Worm (Caenorhabditis elegans) whole organism, young adult: ENCODE measurements around the gene pals-20.

ENCODE experiments used
- B0261.1 ChIP-seq: sonication (generic microtip); optimal IDR thresholded peaks from 2 replicates; lab custom pipeline; 2016; ENCODE audit warnings: mild to moderate bottlenecking, missing genetic modification characterization, moderate library complexity, missing compliant biosample characterization
- C17E4.6 ChIP-seq: fragments of 200-800 bp; sonication (Bioruptor generic); IDR thresholded peaks from 2 replicates; pipeline ENCODE4 v1.3.6; 2022; ENCODE audit warnings: missing genetic modification reagents, missing genetic modification characterization, missing compliant biosample characterization
- F23B12.7 ChIP-seq: sonication (generic microtip); optimal IDR thresholded peaks from 2 replicates; lab custom pipeline; 2017; ENCODE audit warnings: missing genetic modification characterization, mild to moderate bottlenecking, missing compliant biosample characterization, antibody characterized with exemption, moderate library complexity; ENCODE audit not compliant: insufficient read depth
- F33H1.4 ChIP-seq: fragments of 200-800 bp; sonication (Bioruptor generic); IDR thresholded peaks from 2 replicates; pipeline ENCODE4 v1.3.6; 2022; ENCODE audit warnings: missing genetic modification reagents, missing genetic modification characterization, missing compliant biosample characterization
- F37B4.10 ChIP-seq: fragments of 200-800 bp; sonication (Bioruptor generic); IDR thresholded peaks from 2 replicates; pipeline ENCODE4 v1.3.6; 2022; ENCODE audit warnings: missing genetic modification characterization, missing compliant biosample characterization
- F39B2.1 ChIP-seq: fragments of 200-800 bp; sonication (Bioruptor generic); IDR thresholded peaks from 2 replicates; pipeline ENCODE4 v1.3.6; 2022; ENCODE audit warnings: missing genetic modification reagents, missing genetic modification characterization, missing compliant biosample characterization
- F49E8.2 ChIP-seq: sonication (generic microtip); optimal IDR thresholded peaks from 3 replicates; lab custom pipeline; 2017; ENCODE audit warnings: missing genetic modification characterization, mild to moderate bottlenecking, missing compliant biosample characterization, antibody characterized with exemption, moderate library complexity; ENCODE audit not compliant: insufficient read depth
- Y53F4B.3 ChIP-seq: fragments of 200-800 bp; sonication (Bioruptor generic); IDR thresholded peaks from 2 replicates; pipeline ENCODE4 v1.3.6; 2022; ENCODE audit warnings: missing genetic modification reagents, missing genetic modification characterization, missing compliant biosample characterization
- Y79H2A.3 ChIP-seq: fragments of 200-800 bp; sonication (Bioruptor generic); conservative IDR thresholded peaks from 2 replicates; pipeline ENCODE4 v1.3.6; 2022; ENCODE audit warnings: missing genetic modification reagents, missing genetic modification characterization, missing compliant biosample characterization
- akir-1 ChIP-seq: fragments of 200-800 bp; sonication (Bioruptor generic); optimal IDR thresholded peaks from 2 replicates; lab custom pipeline; 2018; ENCODE audit warnings: mild to moderate bottlenecking, missing genetic modification characterization, moderate library complexity, missing compliant biosample characterization
- aptf-3 ChIP-seq: fragments of 200-800 bp; sonication (Bioruptor generic); IDR thresholded peaks from 2 replicates; pipeline ENCODE4 v1.3.6; 2022; ENCODE audit warnings: missing genetic modification characterization, missing compliant biosample characterization
- ccch-3 ChIP-seq: fragments of 200-800 bp; sonication (Bioruptor generic); optimal IDR thresholded peaks from 2 replicates; lab custom pipeline; 2018; ENCODE audit warnings: mild to moderate bottlenecking, missing genetic modification characterization, missing compliant biosample characterization
- cebp-2 ChIP-seq: fragments of 200-800 bp; sonication (Bioruptor generic); IDR thresholded peaks from 2 replicates; pipeline ENCODE4 v1.3.6; 2022; ENCODE audit warnings: missing genetic modification characterization, missing compliant biosample characterization
- die-1 ChIP-seq: sonication (generic microtip); optimal IDR thresholded peaks from 2 replicates; lab custom pipeline; 2016; ENCODE audit warnings: missing genotype, mild to moderate bottlenecking, missing genetic modification characterization, missing compliant biosample characterization
- egl-18 ChIP-seq: fragments of 200-800 bp; sonication (Bioruptor generic); IDR thresholded peaks from 2 replicates; pipeline ENCODE4 v1.3.6; 2022; ENCODE audit warnings: missing genetic modification reagents, missing genetic modification characterization, missing compliant biosample characterization
- hmg-20 ChIP-seq: fragments of 200-800 bp; sonication (Bioruptor generic); IDR thresholded peaks from 2 replicates; pipeline ENCODE4 v1.3.6; 2022; ENCODE audit warnings: missing genetic modification reagents, missing genetic modification characterization, missing compliant biosample characterization
- lin-54 ChIP-seq: fragments of 200-800 bp; sonication (Bioruptor generic); optimal IDR thresholded peaks from 2 replicates; lab custom pipeline; 2018; ENCODE audit warnings: mild to moderate bottlenecking, missing genetic modification characterization, missing compliant biosample characterization
- madf-3 ChIP-seq: fragments of 200-800 bp; sonication (Bioruptor generic); IDR thresholded peaks from 2 replicates; pipeline ENCODE4 v1.3.6; 2022; ENCODE audit warnings: missing genetic modification reagents, missing genetic modification characterization, missing compliant biosample characterization
- madf-8 ChIP-seq: fragments of 200-800 bp; sonication (Bioruptor generic); conservative IDR thresholded peaks from 2 replicates; pipeline ENCODE4 v1.3.6; 2022; ENCODE audit warnings: missing genetic modification reagents, missing genetic modification characterization, missing compliant biosample characterization
- mcd-1 ChIP-seq: fragments of 200-800 bp; sonication (Bioruptor generic); IDR thresholded peaks from 2 replicates; pipeline ENCODE4 v1.3.6; 2022; ENCODE audit warnings: missing genetic modification reagents, missing genetic modification characterization, missing compliant biosample characterization
- mel-28 ChIP-seq: sonication (generic microtip); optimal IDR thresholded peaks from 2 replicates; lab custom pipeline; 2016; ENCODE audit warnings: borderline replicate concordance, mild to moderate bottlenecking, missing genetic modification characterization, missing compliant biosample characterization
- mes-4 ChIP-seq: sonication (generic microtip); optimal IDR thresholded peaks from 2 replicates; lab custom pipeline; 2016; ENCODE audit warnings: missing genotype, missing genetic modification characterization, missing compliant biosample characterization
- nhr-90 ChIP-seq: sonication (generic microtip); optimal IDR thresholded peaks from 2 replicates; lab custom pipeline; 2016; ENCODE audit warnings: missing genotype, mild to moderate bottlenecking, missing genetic modification characterization, missing compliant biosample characterization
- pbrm-1 ChIP-seq: fragments of 200-800 bp; sonication (Bioruptor generic); IDR thresholded peaks from 2 replicates; pipeline ENCODE4 v1.3.6; 2022; ENCODE audit warnings: missing genetic modification reagents, missing genetic modification characterization, missing compliant biosample characterization
- pha-4 ChIP-seq: fragments of 150-350 bp; sonication (generic microtip); optimal IDR thresholded peaks from 2 replicates; lab custom pipeline; 2014; ENCODE audit warnings: missing biosample characterization, missing genetic modification reagents, missing genetic modification characterization
- rcor-1 ChIP-seq: fragments of 200-800 bp; sonication (Bioruptor generic); IDR thresholded peaks from 2 replicates; pipeline ENCODE4 v1.3.6; 2022; ENCODE audit warnings: missing genetic modification reagents, missing genetic modification characterization, missing compliant biosample characterization
- snpc-1.1 ChIP-seq: sonication (generic microtip); optimal IDR thresholded peaks from 2 replicates; lab custom pipeline; 2017; ENCODE audit warnings: missing genetic modification characterization, mild to moderate bottlenecking, missing compliant biosample characterization, antibody characterized with exemption, moderate library complexity, missing genotype, missing genetic modification reagents; ENCODE audit not compliant: insufficient read depth
- somi-1 ChIP-seq: fragments of 200-800 bp; sonication (Bioruptor generic); optimal IDR thresholded peaks from 2 replicates; lab custom pipeline; 2018; ENCODE audit warnings: mild to moderate bottlenecking, missing genetic modification characterization, missing compliant biosample characterization
- tbx-9 ChIP-seq: sonication (generic microtip); optimal IDR thresholded peaks from 2 replicates; lab custom pipeline; 2016; ENCODE audit warnings: borderline replicate concordance, missing genetic modification characterization, inconsistent platforms, missing compliant biosample characterization
- unc-130 ChIP-seq: sonication (generic microtip); optimal IDR thresholded peaks from 2 replicates; lab custom pipeline; 2016; ENCODE audit warnings: missing genetic modification reagents, missing genetic modification characterization, missing compliant biosample characterization
- zfh-2 ChIP-seq: fragments of 200-800 bp; sonication (Bioruptor generic); conservative IDR thresholded peaks from 2 replicates; pipeline ENCODE4 v1.3.6; 2022; ENCODE audit warnings: missing genetic modification reagents, missing genetic modification characterization, missing compliant biosample characterization
- ztf-18 ChIP-seq: sonication (generic microtip); optimal IDR thresholded peaks from 2 replicates; lab custom pipeline; 2016; ENCODE audit warnings: missing genotype, mild to moderate bottlenecking, missing genetic modification characterization, missing compliant biosample characterization

The pals-20 gene

DNA sequence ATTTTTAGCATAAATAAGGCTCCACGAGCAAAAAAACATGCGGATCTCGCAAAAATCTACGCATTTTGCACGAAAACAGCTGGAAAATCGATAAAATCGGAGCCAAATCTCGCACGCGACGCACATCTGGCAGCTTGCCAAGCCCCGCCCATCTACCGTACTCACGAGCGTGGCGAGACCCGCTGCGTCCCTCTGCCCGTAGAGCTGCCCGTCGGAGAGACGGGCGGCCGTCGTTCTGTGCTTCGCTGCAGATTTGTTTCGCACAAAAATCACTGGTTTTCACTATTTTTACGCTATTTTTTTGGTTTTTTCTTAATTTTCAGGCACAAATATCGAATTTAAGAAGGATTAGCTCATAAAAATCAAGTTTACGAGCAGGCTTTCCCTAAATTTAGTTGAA, 30.6 kb upstream of the pals-20 start (continued):
- TF ChIP-seq nhr-90 (tag; lab: Kevin White, UChicago), result peak; percentile 39
- peak; percentile 92 for TF ChIP-seq zfh-2 (GFP tag; lab: Robert Waterston, UW)
- no peak for TF ChIP-seq F39B2.1 (GFP tag; lab: Robert Waterston, UW)
- peak; percentile 85 for TF ChIP-seq lin-54 (GFP tag; lab: Kevin White, UChicago)
- no peak for TF ChIP-seq pha-4 (tag; lab: Kevin White, UChicago)
- peak; percentile 98 for TF ChIP-seq F33H1.4 (GFP tag; lab: Robert Waterston, UW)
- TF ChIP-seq mel-28 (tag; lab: Kevin White, UChicago), result no peak
- 0 out of 2 replicates have a peak, but pooled peaks have one; percentile 79 for TF ChIP-seq F37B4.10 (GFP tag; lab: Robert Waterston, UW)
- TF ChIP-seq mes-4, result no peak
- TF ChIP-seq somi-1 (GFP tag; lab: Kevin White, UChicago), result no peak
- peak; percentile 33 for TF ChIP-seq snpc-1.1 (tag; lab: Kevin White, UChicago)
- no peak for TF ChIP-seq Y79H2A.3 (GFP tag; lab: Robert Waterston, UW)
- TF ChIP-seq Y53F4B.3 (GFP tag; lab: Robert Waterston, UW), result no peak
- TF ChIP-seq egl-18, result no peak
- TF ChIP-seq ccch-3 (GFP tag; lab: Kevin White, UChicago), result no peak
- TF ChIP-seq C17E4.6, result peak; percentile 65; the same call in 1 of the 2 replicates
- peak; percentile 56; the same call in 1 of the 2 replicates for TF ChIP-seq pbrm-1
- no peak for TF ChIP-seq cebp-2 (GFP tag; lab: Robert Waterston, UW)
- peak; percentile 50; the same call in 1 of the 2 replicates for TF ChIP-seq hmg-20
- no peak; the same call in 1 of the 2 replicates for TF ChIP-seq madf-8 (GFP tag; lab: Robert Waterston, UW)
- no peak for TF ChIP-seq tbx-9 (tag; lab: Kevin White, UChicago)
- no peak for TF ChIP-seq die-1 (tag; lab: Kevin White, UChicago)
- peak; percentile 14 for TF ChIP-seq B0261.1
- peak; percentile 34 for TF ChIP-seq unc-130 (GFP tag; lab: Kevin White, UChicago)
- no peak for TF ChIP-seq aptf-3 (GFP tag; lab: Robert Waterston, UW)
- TF ChIP-seq F23B12.7 (tag; lab: Kevin White, UChicago), result peak; percentile 85
- TF ChIP-seq rcor-1 (GFP tag; lab: Robert Waterston, UW), result peak; percentile 78
- TF ChIP-seq F49E8.2 (tag; lab: Kevin White, UChicago), result peak; percentile 48
- no peak for TF ChIP-seq akir-1 (GFP tag; lab: Kevin White, UChicago)

DNA sequence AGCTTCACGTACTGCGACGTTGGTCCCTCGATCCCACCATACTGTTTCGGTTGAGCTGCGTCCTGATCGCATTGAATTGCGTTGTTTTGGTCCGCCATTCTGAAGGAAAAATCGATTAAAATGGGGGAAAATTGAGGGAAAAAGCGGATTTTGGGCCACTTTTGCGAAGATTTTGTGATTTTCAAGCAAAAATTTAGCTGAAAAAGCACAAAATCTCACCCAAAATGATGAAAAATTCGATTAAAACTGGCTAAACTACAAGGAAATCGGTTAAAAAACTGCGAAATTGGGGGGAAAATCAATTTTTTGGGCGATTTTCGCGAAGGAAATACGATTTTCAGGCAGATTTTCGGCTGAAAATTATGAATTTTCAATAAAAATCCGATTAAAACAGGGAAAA, 29.0 kb upstream of the pals-20 start, which contains the start of gene elc-1:
Gene elc-1 (minus strand): TSS at position 101 of the 400 bp plus-strand sequence.
- TF ChIP-seq Y79H2A.3 (GFP tag; lab: Robert Waterston, UW) (no peak), F23B12.7 (tag; lab: Kevin White, UChicago) (no peak)

DNA sequence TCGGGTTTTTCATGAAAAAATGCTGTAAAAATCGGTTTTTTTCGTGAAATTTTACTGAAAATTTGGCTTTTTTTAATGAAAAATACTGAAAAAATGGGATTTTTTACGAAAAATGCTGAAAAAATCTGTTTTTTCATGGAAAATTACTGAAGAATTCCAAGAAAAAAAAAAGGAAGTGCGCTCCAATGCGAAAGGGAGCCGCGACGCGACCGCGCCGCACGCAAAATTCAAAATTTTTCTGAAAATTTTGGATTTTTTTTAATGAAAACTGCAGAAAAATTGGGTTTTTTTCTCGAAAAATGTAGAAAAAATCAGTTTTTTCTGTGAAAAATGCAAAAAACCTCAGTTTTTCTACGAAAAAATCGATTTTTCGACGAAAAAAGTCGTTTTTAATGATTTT, 28.4 kb upstream of the pals-20 start:
- TF ChIP-seq ztf-18 (tag; lab: Kevin White, UChicago) (no peak), madf-3 (peak; percentile 94), rcor-1 (GFP tag; lab: Robert Waterston, UW) (no peak), lin-54 (GFP tag; lab: Kevin White, UChicago) (peak; percentile 19), mcd-1 (GFP tag; lab: Robert Waterston, UW) (peak; percentile 33; the same call in 1 of the 2 replicates)
